Worm (Caenorhabditis elegans): ENCODE results near the gene C16E9.1.

DNA sequence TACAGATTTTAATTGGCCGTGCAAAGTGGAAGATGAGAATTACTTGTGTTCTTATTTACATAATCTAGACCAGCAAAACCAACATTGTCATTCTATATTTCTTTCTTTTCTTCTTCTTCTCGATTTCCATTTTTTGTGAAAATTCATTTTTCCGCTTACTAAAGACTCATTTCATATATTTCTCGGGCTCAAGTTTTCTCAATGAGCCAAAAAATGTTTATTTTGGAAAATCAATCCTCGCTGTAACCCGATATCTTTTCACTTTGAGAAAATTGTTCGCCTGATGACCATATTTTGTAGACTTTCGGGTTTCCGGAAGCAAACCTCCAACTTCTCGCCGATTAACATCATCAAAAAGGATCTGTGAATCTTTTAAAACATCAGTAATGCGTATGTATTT is 26.0 kb upstream of the C16E9.1 start, which contains the start of gene nhx-4:
- no peak for TF ChIP-seq ztf-16 (tag; optimal IDR thresholded peaks at IDR 0.05)
- no peak for TF ChIP-seq lim-6 (tag; optimal IDR thresholded peaks at IDR 0.05)
- no peak for TF ChIP-seq unc-86 (tag; optimal IDR thresholded peaks at IDR 0.05)
- no peak for TF ChIP-seq dmd-4 (tag; optimal IDR thresholded peaks at IDR 0.05; ENCODE audit: borderline replicate concordance)
- TF ChIP-seq ceh-6 (GFP tag; optimal IDR thresholded peaks at IDR 0.05), result no peak
- no peak for TF ChIP-seq fkh-10 (GFP tag; optimal IDR thresholded peaks at IDR 0.05)
- no peak for TF ChIP-seq ahr-1 (tag; optimal IDR thresholded peaks at IDR 0.05)
- TF ChIP-seq sox-4 (tag; optimal IDR thresholded peaks at IDR 0.05), result no peak
- no peak for TF ChIP-seq elt-4 (tag; optimal IDR thresholded peaks at IDR 0.05)
- TF ChIP-seq nhr-11 (tag; optimal IDR thresholded peaks at IDR 0.05), result no peak
- no peak for TF ChIP-seq ets-4 (tag; optimal IDR thresholded peaks at IDR 0.05)

All from whole organism, late embryonic.